Worm (Caenorhabditis elegans): ENCODE data around the gene F46F5.5.

Gene F46F5.5

ce11 chrII:808457-808856 is 4.4 kb downstream of the F46F5.5 start, which contains the start of gene F46F5.11:
Gene F46F5.11, plus strand, starts transcription at chrII:808757.
- TF ChIP-seq nhr-179 (tag; optimal IDR thresholded peaks at IDR 0.05) (no peak), tbx-9 (tag; optimal IDR thresholded peaks at IDR 0.05; ENCODE audit: borderline replicate concordance) (no peak), rpc-1 (optimal IDR thresholded peaks at IDR 0.05) (no peak), rpc-1 (tag; optimal IDR thresholded peaks at IDR 0.05) (no peak), lsy-27 (tag; optimal IDR thresholded peaks at IDR 0.05; ENCODE audit: borderline replicate concordance, insufficient read depth) (no peak), ztf-25 (GFP tag; IDR thresholded peaks at IDR 0.05) (no peak), athp-1 (tag; optimal IDR thresholded peaks at IDR 0.05) (no peak), Y53F4B.3 (GFP tag; IDR thresholded peaks at IDR 0.05) (no peak), pha-4 (tag; optimal IDR thresholded peaks at IDR 0.05) (no peak), zfh-2 (GFP tag; conservative IDR thresholded peaks at IDR 0.05) (no peak)

- TF ChIP-seq F57C9.4 (tag; optimal IDR thresholded peaks at IDR 0.05) (no peak), Y53G8AR.9 (GFP tag; conservative IDR thresholded peaks at IDR 0.05) (no peak), mxl-1 (tag; optimal IDR thresholded peaks at IDR 0.05) (no peak), Y67H2A.10 (GFP tag; conservative IDR thresholded peaks at IDR 0.05) (no peak), T07F8.4 (tag; optimal IDR thresholded peaks at IDR 0.05) (no peak)
Measured at ce11 chrII:803009-803408, 9.8 kb downstream of the F46F5.5 start, which contains the start of gene F46F5.13. Gene F46F5.13, plus strand, starts transcription at chrII:803309.

- TF ChIP-seq egrh-3 (GFP tag; IDR thresholded peaks at IDR 0.05): no peak
- TF ChIP-seq ceh-27 (GFP tag; optimal IDR thresholded peaks at IDR 0.05): no peak
- TF ChIP-seq cebp-1 (GFP tag; IDR thresholded peaks at IDR 0.05): no peak
- TF ChIP-seq cebp-1 (tag; optimal IDR thresholded peaks at IDR 0.05): no peak
- TF ChIP-seq rpc-1 (optimal IDR thresholded peaks at IDR 0.05): no peak
- no peak for TF ChIP-seq rpc-1 (tag; optimal IDR thresholded peaks at IDR 0.05)
- TF ChIP-seq F37B4.10 (GFP tag; IDR thresholded peaks at IDR 0.05): no peak
- no peak for TF ChIP-seq Y56A3A.18 (GFP tag; IDR thresholded peaks at IDR 0.05)
- TF ChIP-seq D2030.7 (GFP tag; IDR thresholded peaks at IDR 0.05): no peak
- no peak for TF ChIP-seq let-526 (GFP tag; IDR thresholded peaks at IDR 0.05)
- TF ChIP-seq attf-6 (GFP tag; IDR thresholded peaks at IDR 0.05): no peak
- TF ChIP-seq efl-1 (GFP tag; optimal IDR thresholded peaks at IDR 0.05): no peak
- no peak for TF ChIP-seq T26A5.8 (tag; optimal IDR thresholded peaks at IDR 0.05)
- TF ChIP-seq hsf-1 (GFP tag; IDR thresholded peaks at IDR 0.05): no peak
- no peak for TF ChIP-seq xnd-1 (tag; optimal IDR thresholded peaks at IDR 0.05)
- no peak for TF ChIP-seq mxl-1 (tag; optimal IDR thresholded peaks at IDR 0.05)
- TF ChIP-seq die-1 (tag; optimal IDR thresholded peaks at IDR 0.05): no peak
- TF ChIP-seq snpc-4 (GFP tag; optimal IDR thresholded peaks at IDR 0.05): no peak
- no peak for TF ChIP-seq snpc-4 (tag; optimal IDR thresholded peaks at IDR 0.05)
- no peak for TF ChIP-seq snpc-1.1 (tag; optimal IDR thresholded peaks at IDR 0.05; ENCODE audit: insufficient read depth)
- no peak for TF ChIP-seq F10E7.11 (tag; optimal IDR thresholded peaks at IDR 0.05)
- TF ChIP-seq F57C9.4 (tag; optimal IDR thresholded peaks at IDR 0.05): no peak
Measured at ce11 chrII:799700-800099, 13.1 kb downstream of the F46F5.5 start, which contains the start of gene F46F5.14. Gene F46F5.14, plus strand, starts transcription at chrII:800000.

- TF ChIP-seq D2030.7 (GFP tag; IDR thresholded peaks at IDR 0.05): no peak
- TF ChIP-seq cebp-2 (GFP tag; IDR thresholded peaks at IDR 0.05): no peak
- TF ChIP-seq C17E4.6 (GFP tag; IDR thresholded peaks at IDR 0.05): no peak
- no peak for TF ChIP-seq repo-1 (tag; optimal IDR thresholded peaks at IDR 0.05)
- TF ChIP-seq rec-8 (tag; optimal IDR thresholded peaks at IDR 0.05): no peak
- TF ChIP-seq let-526 (GFP tag; IDR thresholded peaks at IDR 0.05): no peak
- TF ChIP-seq unc-62 (GFP tag; optimal IDR thresholded peaks at IDR 0.05): no peak
- no peak for TF ChIP-seq ZK185.1 (tag; optimal IDR thresholded peaks at IDR 0.05; ENCODE audit: poor library complexity, severe bottlenecking)
- no peak for TF ChIP-seq F33H1.4 (GFP tag; IDR thresholded peaks at IDR 0.05)
- no peak for TF ChIP-seq aptf-3 (GFP tag; IDR thresholded peaks at IDR 0.05)
- no peak for TF ChIP-seq mel-28 (tag; optimal IDR thresholded peaks at IDR 0.05; ENCODE audit: borderline replicate concordance)
- TF ChIP-seq ets-4 (GFP tag; optimal IDR thresholded peaks at IDR 0.05): no peak
- TF ChIP-seq madf-8 (GFP tag; conservative IDR thresholded peaks at IDR 0.05): no peak
- TF ChIP-seq tbp1 (GFP tag; optimal IDR thresholded peaks at IDR 0.05): no peak
- no peak for TF ChIP-seq nfya-2 (GFP tag; IDR thresholded peaks at IDR 0.05)
Measured at ce11 chrII:797445-797844, 15.4 kb downstream of the F46F5.5 start.

All from whole organism, young adult.